Worm (Caenorhabditis elegans): ENCODE data around the gene srsx-2.

- TF ChIP-seq pha-4 (tag; optimal IDR thresholded peaks at IDR 0.05), result no peak
- no peak for TF ChIP-seq nhr-25 (tag; optimal IDR thresholded peaks at IDR 0.05)
- no peak for TF ChIP-seq ceh-82 (tag; optimal IDR thresholded peaks at IDR 0.05)
These were observed 11.6 kb upstream of the srsx-2 start for ce11 chrV:17449836-17450235.
